Worm (Caenorhabditis elegans): ENCODE measurements around the gene F49C5.9.

Gene F49C5.9

DNA sequence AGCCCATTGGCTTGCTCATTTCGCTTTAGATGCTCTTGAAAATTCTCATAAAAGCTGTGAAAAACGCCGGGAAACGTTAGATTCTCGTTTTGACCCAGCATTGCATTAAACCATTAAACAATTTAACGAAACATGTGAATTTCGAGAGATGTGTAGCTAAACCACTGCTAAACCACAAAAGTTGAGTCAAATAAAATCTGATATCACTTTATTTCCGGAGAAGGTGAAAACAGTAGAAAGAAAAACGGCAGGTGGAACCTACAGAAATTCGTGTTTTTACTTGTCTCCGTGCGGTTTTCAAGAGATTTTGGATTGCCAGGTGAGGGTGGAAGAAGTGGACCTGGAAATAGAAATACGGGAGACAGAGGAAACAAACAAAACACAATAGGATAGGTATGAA is at the start of gene F49C5.9:
F49C5.9 (minus strand) TSS at position 101 of the 400 bp plus-strand sequence.
- TF ChIP-seq flt-1 (GFP tag; IDR thresholded peaks at IDR 0.05), result no peak
- TF ChIP-seq tbx-37 (GFP tag; conservative IDR thresholded peaks at IDR 0.05), result no peak
- no peak for TF ChIP-seq hnd-1 (tag; optimal IDR thresholded peaks at IDR 0.05)
- TF ChIP-seq pes-1 (GFP tag; IDR thresholded peaks at IDR 0.05), result no peak
- no peak for TF ChIP-seq F13C5.2 (tag; optimal IDR thresholded peaks at IDR 0.05)
- no peak for TF ChIP-seq ceh-13 (GFP tag; optimal IDR thresholded peaks at IDR 0.05)
- no peak for TF ChIP-seq B0310.2 (tag; optimal IDR thresholded peaks at IDR 0.05)
- TF ChIP-seq hmbx-1 (tag; optimal IDR thresholded peaks at IDR 0.05), result no peak
- no peak for TF ChIP-seq tbx-11 (GFP tag; IDR thresholded peaks at IDR 0.05)
- TF ChIP-seq scrt-1 (GFP tag; IDR thresholded peaks at IDR 0.05), result no peak
- TF ChIP-seq ets-7 (tag; optimal IDR thresholded peaks at IDR 0.05), result no peak
- TF ChIP-seq ceh-36 (tag; optimal IDR thresholded peaks at IDR 0.05), result no peak

DNA sequence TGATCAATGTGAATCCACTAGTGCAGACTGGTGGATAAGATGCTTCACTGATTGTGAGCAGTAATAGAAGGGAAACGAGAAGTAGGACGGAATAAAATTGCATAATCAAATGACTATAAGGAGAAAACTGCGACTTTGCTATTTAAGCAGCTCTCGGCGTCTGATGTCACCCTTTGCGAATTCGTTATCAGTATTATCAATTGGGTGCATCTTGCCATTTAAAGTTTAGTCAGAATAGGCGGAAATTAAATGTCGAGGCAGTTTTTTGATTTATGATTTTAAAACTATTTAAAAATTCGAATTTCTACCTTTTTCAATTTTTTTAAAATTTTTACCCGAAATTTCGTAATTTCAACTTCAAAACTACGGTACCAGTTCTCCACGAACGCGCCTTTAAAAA is 36.5 kb upstream of the F49C5.9 start, which contains the start of gene clec-4:
clec-4 (minus strand) TSS at position 162 of the 400 bp plus-strand sequence.
- TF ChIP-seq tbx-11 (GFP tag; IDR thresholded peaks at IDR 0.05) (no peak), sea-1 (GFP tag; conservative IDR thresholded peaks at IDR 0.05) (no peak)

DNA sequence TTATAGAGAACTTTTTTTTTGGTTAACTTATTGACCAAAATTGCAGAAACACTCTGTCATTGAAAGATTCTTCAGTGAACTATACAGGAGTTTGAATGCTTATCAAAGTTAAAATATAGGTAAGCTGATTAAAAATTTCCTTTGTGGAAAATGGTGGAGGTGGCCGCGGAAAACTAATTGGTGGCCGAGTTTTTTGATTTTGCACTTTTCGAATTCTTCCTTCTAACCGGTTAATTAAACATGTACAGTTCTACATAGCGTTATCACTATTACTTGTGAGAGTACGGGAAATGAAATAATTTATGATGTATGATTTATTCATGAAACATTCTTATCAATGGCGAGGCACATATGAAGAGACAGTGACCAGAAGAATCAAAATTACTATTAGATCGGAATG is 33.3 kb upstream of the F49C5.9 start, which contains the start of gene clec-8:
clec-8 (minus strand) TSS at position 308 of the 400 bp plus-strand sequence.
- no peak for TF ChIP-seq hnd-1 (tag; optimal IDR thresholded peaks at IDR 0.05)
- TF ChIP-seq F13C5.2 (tag; optimal IDR thresholded peaks at IDR 0.05), result no peak
- no peak for TF ChIP-seq tbx-37 (GFP tag; conservative IDR thresholded peaks at IDR 0.05)
- no peak for TF ChIP-seq sea-1 (GFP tag; conservative IDR thresholded peaks at IDR 0.05)
- no peak for TF ChIP-seq ceh-36 (tag; optimal IDR thresholded peaks at IDR 0.05)
- no peak for TF ChIP-seq tbx-11 (GFP tag; IDR thresholded peaks at IDR 0.05)
- no peak for TF ChIP-seq tra-4 (tag; optimal IDR thresholded peaks at IDR 0.05)
- no peak for TF ChIP-seq pes-1 (GFP tag; IDR thresholded peaks at IDR 0.05)
- no peak for TF ChIP-seq aly-1 (tag; optimal IDR thresholded peaks at IDR 0.05)
- no peak for TF ChIP-seq hmg-4 (GFP tag; optimal IDR thresholded peaks at IDR 0.05)
- no peak for TF ChIP-seq ceh-13 (GFP tag; optimal IDR thresholded peaks at IDR 0.05)
- TF ChIP-seq ama-1 (optimal IDR thresholded peaks at IDR 0.05), result no peak
- no peak for TF ChIP-seq flt-1 (GFP tag; IDR thresholded peaks at IDR 0.05)
- TF ChIP-seq hmbx-1 (tag; optimal IDR thresholded peaks at IDR 0.05), result no peak
- TF ChIP-seq scrt-1 (GFP tag; IDR thresholded peaks at IDR 0.05), result no peak

DNA sequence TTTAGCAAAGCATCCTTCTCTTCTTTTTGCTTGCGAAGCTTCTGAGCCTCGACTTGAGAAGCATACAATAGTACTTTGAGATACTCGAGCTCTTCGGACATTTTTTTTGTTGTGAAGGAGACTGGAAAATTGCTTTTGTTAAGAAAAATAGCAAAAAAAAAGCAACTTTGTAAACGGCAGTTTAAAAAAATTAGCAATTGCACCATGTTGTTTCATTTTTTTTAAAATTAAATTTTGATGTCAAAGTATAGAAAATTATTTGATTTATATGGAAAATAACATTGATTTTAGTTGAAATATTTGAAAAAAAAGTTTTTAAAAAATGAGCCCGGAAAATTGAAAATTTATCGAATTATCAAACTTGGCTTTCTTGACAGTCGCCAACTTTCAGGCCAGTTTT is 30.2 kb upstream of the F49C5.9 start, which contains the start of gene Y38E10A.3:
Y38E10A.3 (minus strand) TSS at position 101 of the 400 bp plus-strand sequence.
- TF ChIP-seq tbx-37 (GFP tag; conservative IDR thresholded peaks at IDR 0.05) (no peak), pes-1 (GFP tag; IDR thresholded peaks at IDR 0.05) (no peak), aly-1 (tag; optimal IDR thresholded peaks at IDR 0.05) (no peak), ceh-36 (tag; optimal IDR thresholded peaks at IDR 0.05) (no peak), hmg-4 (GFP tag; optimal IDR thresholded peaks at IDR 0.05) (no peak), ama-1 (optimal IDR thresholded peaks at IDR 0.05) (no peak), sea-1 (GFP tag; conservative IDR thresholded peaks at IDR 0.05) (no peak), B0310.2 (tag; optimal IDR thresholded peaks at IDR 0.05) (no peak), hnd-1 (tag; optimal IDR thresholded peaks at IDR 0.05) (no peak)

DNA sequence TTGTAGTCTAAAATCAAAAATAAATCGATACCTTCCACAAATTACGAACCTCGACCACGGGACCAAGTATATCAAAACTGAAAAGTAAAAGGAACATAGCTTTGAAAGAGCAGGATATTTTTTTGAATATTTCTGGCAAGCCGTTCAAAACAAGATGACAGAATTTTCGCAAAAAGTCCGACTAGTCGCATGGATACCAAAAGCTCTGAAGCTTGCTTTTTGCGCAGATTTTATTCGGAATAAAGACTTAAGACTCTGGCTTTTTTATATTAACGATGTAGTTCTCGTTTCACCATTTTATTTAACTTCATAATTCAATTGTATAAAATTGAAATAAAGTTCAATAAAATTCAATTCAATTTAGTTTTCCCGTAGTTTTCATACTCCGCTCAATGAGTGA is 29.1 kb upstream of the F49C5.9 start, which contains the start of gene Y38E10A.2:
Y38E10A.2 (minus strand) TSS at position 101 of the 400 bp plus-strand sequence.
- TF ChIP-seq pes-1 (GFP tag; IDR thresholded peaks at IDR 0.05) (no peak), ceh-13 (GFP tag; optimal IDR thresholded peaks at IDR 0.05) (no peak), flt-1 (GFP tag; IDR thresholded peaks at IDR 0.05) (no peak), hnd-1 (tag; optimal IDR thresholded peaks at IDR 0.05) (no peak), tbx-11 (GFP tag; IDR thresholded peaks at IDR 0.05) (no peak), scrt-1 (GFP tag; IDR thresholded peaks at IDR 0.05) (no peak), tbx-37 (GFP tag; conservative IDR thresholded peaks at IDR 0.05) (no peak), ama-1 (optimal IDR thresholded peaks at IDR 0.05) (no peak), hmg-4 (GFP tag; optimal IDR thresholded peaks at IDR 0.05) (no peak), ets-7 (tag; optimal IDR thresholded peaks at IDR 0.05) (no peak)

DNA sequence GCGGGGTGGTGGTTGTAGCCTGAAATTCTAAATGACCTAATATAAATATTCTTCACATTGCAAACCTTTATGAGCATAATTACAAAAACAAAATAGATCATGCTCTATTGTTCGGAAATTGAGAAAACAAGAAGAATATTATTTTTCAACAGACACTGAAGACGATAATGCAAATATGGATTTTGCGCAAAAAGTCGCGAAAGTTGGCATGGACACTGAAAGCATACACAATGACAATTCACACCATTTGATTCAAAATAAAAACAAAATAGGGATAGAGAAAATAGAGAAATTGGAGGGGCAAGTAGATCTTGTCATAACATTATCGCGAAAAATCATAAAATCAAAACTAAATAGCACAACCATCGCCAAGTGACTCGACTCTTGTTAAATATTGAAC is 28.3 kb upstream of the F49C5.9 start, which contains the start of gene Y38E10A.35:
Y38E10A.35 (minus strand) TSS at position 101 of the 400 bp plus-strand sequence.
- TF ChIP-seq flt-1 (GFP tag; IDR thresholded peaks at IDR 0.05), result no peak

DNA sequence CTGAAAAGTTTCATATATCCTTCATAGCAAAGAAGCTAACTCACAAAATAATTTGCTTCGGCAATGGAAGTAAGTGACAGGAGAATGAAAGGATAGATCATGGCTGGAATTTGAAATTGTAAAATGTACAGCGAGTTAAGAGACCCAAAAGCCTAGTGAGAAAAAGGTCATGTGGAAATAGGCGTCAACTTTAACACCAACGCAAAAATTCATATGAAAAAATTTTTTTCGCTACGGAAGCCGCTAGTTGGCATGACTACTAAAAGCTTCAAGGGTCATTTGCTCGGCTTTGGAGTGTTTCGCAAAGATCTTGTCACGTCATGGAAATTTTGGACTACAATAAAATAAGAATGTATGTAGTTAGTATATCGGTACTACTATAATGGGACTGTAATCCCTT is 26.1 kb upstream of the F49C5.9 start, which contains the start of gene Y38E10A.1:
Y38E10A.1 (minus strand) TSS at position 101 of the 400 bp plus-strand sequence.
- TF ChIP-seq tra-4 (tag; optimal IDR thresholded peaks at IDR 0.05) (no peak), F13C5.2 (tag; optimal IDR thresholded peaks at IDR 0.05) (no peak), ets-7 (tag; optimal IDR thresholded peaks at IDR 0.05) (no peak), tbx-37 (GFP tag; conservative IDR thresholded peaks at IDR 0.05) (no peak), hmg-4 (GFP tag; optimal IDR thresholded peaks at IDR 0.05) (no peak)

DNA sequence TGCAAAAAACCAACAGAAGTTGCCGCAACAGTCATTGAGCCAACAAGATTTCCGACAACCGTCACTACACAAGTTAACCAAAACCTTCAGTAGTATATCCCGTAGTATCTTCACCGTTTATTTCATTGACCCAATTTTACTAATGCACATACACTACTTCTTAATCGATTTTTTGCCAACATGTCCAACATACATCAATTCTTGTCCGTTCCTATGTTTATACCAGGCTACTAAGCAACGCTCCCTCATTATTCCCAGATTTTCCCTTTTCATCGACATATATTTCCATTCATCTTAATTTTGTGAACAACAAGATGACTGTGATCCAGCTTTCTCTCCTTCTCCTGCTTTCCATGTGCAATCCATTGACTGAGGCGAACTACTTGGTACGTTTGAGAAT is 21.4 kb upstream of the F49C5.9 start, which contains the start of gene F49C5.7:
F49C5.7 (plus strand) TSS at position 301 of the 400 bp plus-strand sequence.
- TF ChIP-seq ama-1 (optimal IDR thresholded peaks at IDR 0.05) (no peak), hnd-1 (tag; optimal IDR thresholded peaks at IDR 0.05) (no peak), hmbx-1 (tag; optimal IDR thresholded peaks at IDR 0.05) (no peak), tra-4 (tag; optimal IDR thresholded peaks at IDR 0.05) (no peak), tbx-37 (GFP tag; conservative IDR thresholded peaks at IDR 0.05) (no peak), F13C5.2 (tag; optimal IDR thresholded peaks at IDR 0.05) (no peak), ceh-13 (GFP tag; optimal IDR thresholded peaks at IDR 0.05) (no peak), scrt-1 (GFP tag; IDR thresholded peaks at IDR 0.05) (no peak), sea-1 (GFP tag; conservative IDR thresholded peaks at IDR 0.05) (no peak), pes-1 (GFP tag; IDR thresholded peaks at IDR 0.05) (no peak)
